Worm (Caenorhabditis elegans) whole organism, mixed stage, embryonic: ENCODE results near the gene swsn-4.

Experiments
- M03D4.4 ChIP-seq: sonication (generic microtip); optimal IDR thresholded peaks from 2 replicates; lab custom pipeline; 2017; ENCODE audit warnings: mild to moderate bottlenecking, missing genetic modification characterization, missing compliant biosample characterization
- bed-3 ChIP-seq: fragments of 200-800 bp; sonication (Bioruptor generic); optimal IDR thresholded peaks from 3 replicates; lab custom pipeline; 2018; ENCODE audit warnings: mild to moderate bottlenecking, missing genetic modification characterization, moderate library complexity, missing compliant biosample characterization
- blmp-1 ChIP-seq: fragments of 150-350 bp; optimal IDR thresholded peaks from 2 replicates; lab custom pipeline; 2014; ENCODE audit warnings: missing biosample characterization, missing genetic modification characterization
- ceh-39 ChIP-seq: fragments of 150-350 bp; optimal IDR thresholded peaks from 2 replicates; lab custom pipeline; 2014; ENCODE audit warnings: missing biosample characterization, missing genetic modification characterization
- ceh-43 ChIP-seq: fragments of 200-800 bp; sonication (Bioruptor generic); optimal IDR thresholded peaks from 2 replicates; lab custom pipeline; 2018; ENCODE audit warnings: mild to moderate bottlenecking, missing genetic modification characterization, moderate library complexity, missing compliant biosample characterization
- ceh-83 ChIP-seq: fragments of 200-800 bp; sonication (Bioruptor generic); optimal IDR thresholded peaks from 2 replicates; lab custom pipeline; 2018; ENCODE audit warnings: mild to moderate bottlenecking, missing genetic modification characterization, missing compliant biosample characterization
- ces-1 ChIP-seq: fragments of 150-350 bp; optimal IDR thresholded peaks from 2 replicates; lab custom pipeline; 2014; ENCODE audit warnings: missing biosample characterization, missing genetic modification reagents, missing genetic modification characterization
- cnd-1 ChIP-seq: fragments of 200-800 bp; sonication (Bioruptor generic); optimal IDR thresholded peaks from 2 replicates; lab custom pipeline; 2018; ENCODE audit warnings: mild to moderate bottlenecking, missing genetic modification characterization, missing compliant biosample characterization
- drap-1 ChIP-seq: fragments of 200-800 bp; sonication (Bioruptor generic); optimal IDR thresholded peaks from 3 replicates; lab custom pipeline; 2018; ENCODE audit warnings: mild to moderate bottlenecking, missing genetic modification characterization, missing compliant biosample characterization
- elt-1 ChIP-seq: sonication (generic microtip); optimal IDR thresholded peaks from 2 replicates; lab custom pipeline; 2017; ENCODE audit warnings: missing genetic modification characterization, mild to moderate bottlenecking, missing compliant biosample characterization, antibody characterized with exemption, moderate library complexity, borderline replicate concordance; ENCODE audit not compliant: insufficient read depth
- elt-3 ChIP-seq: fragments of 150-350 bp; optimal IDR thresholded peaks from 2 replicates; lab custom pipeline; 2014; ENCODE audit warnings: missing biosample characterization, missing genetic modification characterization
- flh-1 ChIP-seq: fragments of 200-800 bp; sonication (Bioruptor generic); optimal IDR thresholded peaks from 2 replicates; lab custom pipeline; 2018; ENCODE audit warnings: mild to moderate bottlenecking, missing genetic modification characterization, moderate library complexity, missing compliant biosample characterization
- ham-2 ChIP-seq: fragments of 200-800 bp; sonication (Bioruptor generic); optimal IDR thresholded peaks from 2 replicates; lab custom pipeline; 2018; ENCODE audit warnings: mild to moderate bottlenecking, missing genetic modification characterization, missing compliant biosample characterization
- hlh-1 ChIP-seq: fragments of 150-350 bp; optimal IDR thresholded peaks from 2 replicates; lab custom pipeline; 2014; ENCODE audit warnings: missing biosample characterization, missing genetic modification reagents, missing genetic modification characterization
- lin-13 ChIP-seq: fragments of 150-350 bp; optimal IDR thresholded peaks from 2 replicates; lab custom pipeline; 2014; ENCODE audit warnings: missing biosample characterization, missing genetic modification characterization
- lin-32 ChIP-seq: fragments of 200-800 bp; sonication (Bioruptor generic); optimal IDR thresholded peaks from 2 replicates; lab custom pipeline; 2018; ENCODE audit warnings: mild to moderate bottlenecking, missing genetic modification characterization, missing compliant biosample characterization
- lsy-2 ChIP-seq: fragments of 150-350 bp; optimal IDR thresholded peaks from 2 replicates; lab custom pipeline; 2014; ENCODE audit warnings: missing biosample characterization, missing genetic modification characterization
- mab-5 ChIP-seq: fragments of 150-350 bp; optimal IDR thresholded peaks from 2 replicates; lab custom pipeline; 2014; ENCODE audit warnings: missing biosample characterization, missing genetic modification characterization
- mep-1 ChIP-seq: fragments of 150-350 bp; optimal IDR thresholded peaks from 2 replicates; lab custom pipeline; 2017; ENCODE audit warnings: missing biosample characterization, missing genetic modification reagents, missing genetic modification characterization, inconsistent platforms
- mls-2 ChIP-seq: sonication (generic microtip); optimal IDR thresholded peaks from 2 replicates; lab custom pipeline; 2016; ENCODE audit warnings: mild to moderate bottlenecking, missing genetic modification characterization, moderate library complexity, missing compliant biosample characterization
- nhr-2 ChIP-seq: fragments of 150-350 bp; optimal IDR thresholded peaks from 2 replicates; lab custom pipeline; 2014; ENCODE audit warnings: missing biosample characterization, missing genetic modification characterization
- nhr-237 ChIP-seq: fragments of 150-350 bp; optimal IDR thresholded peaks from 2 replicates; lab custom pipeline; 2014; ENCODE audit warnings: missing biosample characterization, missing genetic modification characterization
- nhr-76 ChIP-seq: sonication (generic microtip); optimal IDR thresholded peaks from 2 replicates; lab custom pipeline; 2017; ENCODE audit warnings: missing biosample characterization, missing genetic modification characterization
- pha-4 ChIP-seq: fragments of 150-350 bp; optimal IDR thresholded peaks from 2 replicates; lab custom pipeline; 2018; ENCODE audit warnings: missing biosample characterization, missing genetic modification reagents, missing genetic modification characterization
- sem-2 ChIP-seq: fragments of 200-800 bp; sonication (Bioruptor generic); optimal IDR thresholded peaks from 2 replicates; lab custom pipeline; 2018; ENCODE audit warnings: mild to moderate bottlenecking, missing genetic modification characterization, missing compliant biosample characterization
- sptf-1 ChIP-seq: sonication (generic microtip); optimal IDR thresholded peaks from 2 replicates; lab custom pipeline; 2017; ENCODE audit warnings: mild to moderate bottlenecking, missing genetic modification characterization, moderate library complexity, missing compliant biosample characterization
- tbx-8 ChIP-seq: fragments of 200-800 bp; sonication (Bioruptor generic); optimal IDR thresholded peaks from 2 replicates; lab custom pipeline; 2018; ENCODE audit warnings: mild to moderate bottlenecking, missing genetic modification characterization, moderate library complexity, missing compliant biosample characterization
- unc-120 ChIP-seq: sonication (generic microtip); optimal IDR thresholded peaks from 2 replicates; lab custom pipeline; 2017; ENCODE audit warnings: missing genetic modification characterization, missing compliant biosample characterization; ENCODE audit not compliant: poor library complexity, severe bottlenecking
- unc-62 ChIP-seq: fragments of 150-350 bp; optimal IDR thresholded peaks from 2 replicates; lab custom pipeline; 2014; ENCODE audit warnings: missing biosample characterization, missing genetic modification reagents, missing genetic modification characterization
- zip-8 ChIP-seq: fragments of 150-350 bp; optimal IDR thresholded peaks from 2 replicates; lab custom pipeline; 2014; ENCODE audit warnings: missing biosample characterization, missing genetic modification characterization
- ztf-11 ChIP-seq: fragments of 150-350 bp; optimal IDR thresholded peaks from 2 replicates; lab custom pipeline; 2014; ENCODE audit warnings: missing biosample characterization, missing genetic modification characterization

swsn-4 gene

ce11 chrIV:11126004-11126027, at the start of gene swsn-4:
Gene swsn-4 (plus strand): TSS chrIV:11126024.
- TF ChIP-seq lin-13 (tag; lab: Kevin White, UChicago) (no peak), ceh-83 (GFP tag; lab: Kevin White, UChicago) (no peak)

DNA sequence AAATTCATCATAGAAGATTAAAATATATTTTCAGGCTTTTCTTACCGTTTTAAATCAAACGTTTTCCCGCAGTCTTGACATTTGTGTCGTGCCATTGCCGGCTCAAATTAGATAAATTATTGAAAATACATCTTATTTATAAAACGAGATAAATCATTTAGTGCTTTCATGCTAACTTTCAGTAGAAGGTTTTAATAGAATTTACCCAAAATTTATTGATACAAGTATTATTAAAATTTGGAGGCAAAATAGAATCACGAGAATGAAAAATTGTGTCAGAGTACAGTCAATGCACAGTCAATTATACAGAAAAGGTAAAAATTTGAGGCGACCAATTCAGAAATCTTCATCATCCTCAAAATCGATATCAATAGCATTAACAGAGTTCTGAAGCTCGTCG, 47.3 kb upstream of the swsn-4 start, which contains the start of gene Y5F2A.4:
Gene Y5F2A.4, minus strand, starts transcription at position 101 of the 400 bp plus-strand sequence.
- TF ChIP-seq blmp-1 (tag; lab: Kevin White, UChicago) (no peak), zip-8 (tag; lab: Kevin White, UChicago) (no peak), elt-1 (tag; lab: Kevin White, UChicago) (no peak), mab-5 (tag; lab: Kevin White, UChicago) (no peak), lin-13 (tag; lab: Kevin White, UChicago) (no peak), bed-3 (GFP tag; lab: Kevin White, UChicago) (no peak), nhr-2 (tag; lab: Kevin White, UChicago) (no peak), ceh-43 (GFP tag; lab: Kevin White, UChicago) (no peak), hlh-1 (tag; lab: Kevin White, UChicago) (no peak), lsy-2 (no peak), unc-62 (GFP tag; lab: Kevin White, UChicago) (no peak), nhr-76 (tag; lab: Kevin White, UChicago) (no peak), cnd-1 (tag; lab: Kevin White, UChicago) (no peak), lin-32 (GFP tag; lab: Kevin White, UChicago) (no peak), tbx-8 (GFP tag; lab: Kevin White, UChicago) (no peak), sptf-1 (no peak), M03D4.4 (no peak), ztf-11 (tag; lab: Kevin White, UChicago) (no peak), mls-2 (tag; lab: Kevin White, UChicago) (no peak), ceh-39 (tag; lab: Kevin White, UChicago) (no peak)
- TF ChIP-seq, all 35 proteins: peak for 0

DNA sequence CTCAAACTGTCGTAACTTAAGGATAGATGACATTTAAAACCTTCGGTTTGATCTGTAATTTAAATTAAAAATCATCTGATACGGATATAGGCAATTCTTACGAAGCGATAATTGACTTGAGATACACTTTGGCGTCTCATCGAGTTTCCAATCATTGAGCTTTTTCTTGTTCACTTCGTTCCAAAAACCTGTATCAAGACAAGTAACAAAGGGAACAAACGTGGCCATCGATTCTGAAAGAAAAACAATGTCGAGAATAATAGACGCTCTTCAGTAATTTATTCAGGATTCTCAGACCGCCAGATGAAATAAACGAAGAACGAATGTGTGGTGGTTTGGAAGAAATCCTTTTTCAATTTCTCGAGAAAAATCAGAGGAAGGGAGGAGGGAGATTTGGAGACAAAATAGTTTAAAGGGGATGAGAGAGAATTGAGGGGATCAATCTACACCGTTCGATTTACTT, 45.0 kb upstream of the swsn-4 start, which contains the start of gene atg-7:
Gene atg-7, minus strand, starts transcription at position 233 of the 463 bp plus-strand sequence.
- TF ChIP-seq ces-1 (GFP tag; lab: Kevin White, UChicago): peak; percentile 14
- no peak for TF ChIP-seq drap-1

DNA sequence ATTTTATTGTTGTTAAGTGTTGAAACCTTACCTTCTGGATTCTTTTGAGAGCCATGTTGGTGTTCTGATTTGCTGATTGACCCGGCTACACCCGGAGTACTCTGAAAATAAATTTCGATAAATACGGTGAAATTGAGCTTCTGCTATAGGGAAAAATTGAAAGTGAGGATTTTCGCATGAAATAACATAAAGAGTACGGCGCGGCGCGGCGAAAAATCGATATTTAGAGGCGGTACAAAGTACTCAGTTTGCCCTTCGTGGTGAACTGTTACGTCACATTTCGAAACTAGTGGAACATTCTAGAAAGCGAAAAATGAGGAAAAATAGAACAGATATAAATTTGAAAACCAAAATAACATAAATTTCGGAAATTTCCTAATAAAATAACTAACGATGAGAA, 43.7 kb upstream of the swsn-4 start, which contains the start of gene let-70:
Gene let-70, minus strand, starts transcription at position 101 of the 400 bp plus-strand sequence.
- TF ChIP-seq zip-8 (tag; lab: Kevin White, UChicago) (peak; percentile 14), nhr-76 (tag; lab: Kevin White, UChicago) (no peak), ces-1 (GFP tag; lab: Kevin White, UChicago) (no peak), ztf-11 (tag; lab: Kevin White, UChicago) (no peak), mls-2 (tag; lab: Kevin White, UChicago) (no peak), M03D4.4 (no peak), flh-1 (no peak), pha-4 (tag; lab: Kevin White, UChicago) (no peak)

DNA sequence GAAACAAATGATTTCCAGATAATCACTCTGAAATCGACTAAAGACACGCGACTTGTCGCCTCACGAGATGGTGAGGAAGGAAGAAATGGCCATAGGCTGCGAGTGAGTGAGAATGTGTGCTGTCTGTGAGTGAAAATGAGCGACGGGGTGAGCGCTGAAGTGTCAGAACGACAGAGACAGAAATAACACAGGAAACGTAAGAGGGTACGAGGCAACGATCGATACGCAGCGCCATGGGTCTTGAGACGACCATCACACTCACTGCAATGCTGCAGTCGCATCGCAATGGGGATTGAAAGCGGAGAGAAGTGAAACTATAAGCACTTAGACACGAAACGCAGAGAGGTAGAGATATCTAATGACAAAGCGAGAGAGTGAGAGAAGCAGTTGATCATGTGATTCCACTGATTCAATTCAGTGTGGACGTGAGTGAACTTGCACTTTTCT, 43.0 kb upstream of the swsn-4 start:
- TF ChIP-seq drap-1: peak; percentile 72
- TF ChIP-seq ceh-39 (tag; lab: Kevin White, UChicago): no peak
- TF ChIP-seq tbx-8 (GFP tag; lab: Kevin White, UChicago): no peak
- TF ChIP-seq ces-1 (GFP tag; lab: Kevin White, UChicago): peak; percentile 95
- TF ChIP-seq pha-4 (tag; lab: Kevin White, UChicago): peak; percentile 83
- peak; percentile 81 for TF ChIP-seq lsy-2
- TF ChIP-seq nhr-2 (tag; lab: Kevin White, UChicago): no peak
- TF ChIP-seq ham-2 (GFP tag; lab: Kevin White, UChicago): peak; percentile 85
- TF ChIP-seq ztf-11 (tag; lab: Kevin White, UChicago): peak; percentile 69
- TF ChIP-seq nhr-237 (tag; lab: Kevin White, UChicago): peak; percentile 88
- no peak for TF ChIP-seq nhr-76 (tag; lab: Kevin White, UChicago)
- TF ChIP-seq sptf-1: peak; percentile 56
- peak; percentile 46 for TF ChIP-seq hlh-1 (tag; lab: Kevin White, UChicago)
- peak; percentile 60 for TF ChIP-seq mls-2 (tag; lab: Kevin White, UChicago)
- no peak for TF ChIP-seq bed-3 (GFP tag; lab: Kevin White, UChicago)
- TF ChIP-seq elt-3: peak; percentile 13
- TF ChIP-seq lin-32 (GFP tag; lab: Kevin White, UChicago): no peak
- TF ChIP-seq unc-120 (tag; lab: Kevin White, UChicago): peak; percentile 67
- peak; percentile 37 for TF ChIP-seq lin-13 (tag; lab: Kevin White, UChicago)
- TF ChIP-seq sem-2 (GFP tag; lab: Kevin White, UChicago): no peak
- peak; percentile 32 for TF ChIP-seq M03D4.4
- TF ChIP-seq mep-1: peak; percentile 82
- TF ChIP-seq ceh-83 (GFP tag; lab: Kevin White, UChicago): no peak
- peak; percentile 90 for TF ChIP-seq unc-62 (GFP tag; lab: Kevin White, UChicago)
- peak; percentile 54 for TF ChIP-seq blmp-1 (tag; lab: Kevin White, UChicago)
- TF ChIP-seq cnd-1 (tag; lab: Kevin White, UChicago): peak; percentile 5
